Worm (Caenorhabditis elegans) whole organism, early embryonic: ENCODE results near the gene lec-11.

Experiments used
- ama-1 ChIP-seq: fragments of 150-350 bp; optimal IDR thresholded peaks from 2 replicates; lab custom pipeline; 2014
- ceh-36 ChIP-seq: sonication (generic microtip); optimal IDR thresholded peaks from 2 replicates; lab custom pipeline; 2016; ENCODE audit warnings: missing genetic modification characterization, inconsistent platforms, missing compliant biosample characterization
- ets-7 ChIP-seq: sonication (generic microtip); optimal IDR thresholded peaks from 2 replicates; lab custom pipeline; 2016; ENCODE audit warnings: missing genotype, missing genetic modification characterization, missing compliant biosample characterization
- hnd-1 ChIP-seq: sonication (generic microtip); optimal IDR thresholded peaks from 2 replicates; lab custom pipeline; 2016; ENCODE audit warnings: missing genetic modification characterization, missing compliant biosample characterization
- pes-1 ChIP-seq: fragments of 200-800 bp; sonication (Bioruptor generic); IDR thresholded peaks from 2 replicates; pipeline ENCODE4 v1.3.6; 2022; ENCODE audit warnings: missing genetic modification reagents, missing genetic modification characterization, missing compliant biosample characterization
- tbx-11 ChIP-seq: fragments of 200-800 bp; sonication (Bioruptor generic); IDR thresholded peaks from 2 replicates; pipeline ENCODE4 v1.3.6; 2022; ENCODE audit warnings: missing genetic modification characterization, missing compliant biosample characterization
- tbx-37 ChIP-seq: fragments of 200-800 bp; sonication (Bioruptor generic); conservative IDR thresholded peaks from 2 replicates; pipeline ENCODE4 v1.3.6; 2022; ENCODE audit warnings: missing genetic modification reagents, missing genetic modification characterization, missing compliant biosample characterization
- tra-4 ChIP-seq: sonication (generic microtip); optimal IDR thresholded peaks from 2 replicates; lab custom pipeline; 2017; ENCODE audit warnings: missing genetic modification characterization, missing compliant biosample characterization

- no peak for TF ChIP-seq tbx-11 (GFP tag; lab: Robert Waterston, UW)
- TF ChIP-seq pes-1 (GFP tag; lab: Robert Waterston, UW): no peak
- no peak for TF ChIP-seq ets-7 (tag; lab: Kevin White, UChicago)
- TF ChIP-seq tra-4 (tag; lab: Kevin White, UChicago): no peak
- no peak for TF ChIP-seq ceh-36 (tag; lab: Kevin White, UChicago)
- TF ChIP-seq tbx-37 (GFP tag; lab: Robert Waterston, UW): no peak
- no peak for TF ChIP-seq ama-1 (lab: Kevin White, UChicago)
- TF ChIP-seq hnd-1 (tag; lab: Kevin White, UChicago): no peak
Measured at ce11 chrIV:6572655-6573054, 17.3 kb downstream of the lec-11 start.
